Fruit fly (Drosophila melanogaster) whole organism, wandering third instar larva: ENCODE data around the gene CG31223.

Source experiments
- Abd-B ChIP-seq: fragments of >200 bp; optimal IDR thresholded peaks from 2 replicates; lab custom pipeline; 2017; ENCODE audit warnings: missing biosample characterization, missing genetic modification characterization
- CG32264 ChIP-seq: fragments of 200-800 bp; sonication (Bioruptor generic); optimal IDR thresholded peaks from 2 replicates; lab custom pipeline; 2016; ENCODE audit warnings: missing biosample characterization, missing genetic modification characterization
- Jra ChIP-seq: sonication (Bioruptor generic); optimal IDR thresholded peaks from 2 replicates; lab custom pipeline; 2016; ENCODE audit warnings: missing biosample characterization, missing genetic modification characterization
- Mio ChIP-seq: sonication (Bioruptor generic); optimal IDR thresholded peaks from 2 replicates; lab custom pipeline; 2016; ENCODE audit warnings: missing biosample characterization, missing genetic modification characterization
- br ChIP-seq: fragments of 200-800 bp; sonication (Bioruptor generic); optimal IDR thresholded peaks from 2 replicates; lab custom pipeline; 2016; ENCODE audit warnings: missing biosample characterization, missing genetic modification characterization
- foxo ChIP-seq, 2 experiments: fragments of 200-800 bp; sonication (Bioruptor generic); optimal IDR thresholded peaks; 2 replicates in 1 of 2; 3 replicates in 1 of 2; lab custom pipeline; 2016 to 2017; ENCODE audit warnings: missing biosample characterization in 2 of 2, missing genetic modification characterization in 2 of 2
- jim ChIP-seq: fragments of 175-275, 200-325 bp; sonication (Bioruptor generic); optimal IDR thresholded peaks from 2 replicates; lab custom pipeline; 2016; ENCODE audit warnings: missing biosample characterization, mild to moderate bottlenecking, missing genetic modification characterization
- pan ChIP-seq: fragments of >200 bp; optimal IDR thresholded peaks from 2 replicates; lab custom pipeline; 2017
- rgr ChIP-seq: fragments of 200-800 bp; sonication (Bioruptor generic); optimal IDR thresholded peaks from 3 replicates; lab custom pipeline; 2016; ENCODE audit warnings: missing biosample characterization, mild to moderate bottlenecking, missing genetic modification characterization
- sv ChIP-seq: fragments of 200-800 bp; sonication (Bioruptor generic); optimal IDR thresholded peaks from 3 replicates; lab custom pipeline; 2016; ENCODE audit warnings: missing biosample characterization, missing genetic modification characterization

- TF ChIP-seq rgr (no peak), sv (GFP tag; lab: Kevin White, UChicago) (no peak), Jra (no peak), Abd-B (no peak), br (GFP tag; lab: Kevin White, UChicago) (no peak), Mio (GFP tag; lab: Kevin White, UChicago) (no peak), foxo (GFP tag; optimal IDR thresholded peaks at IDR 0.05; lab: Kevin White, UChicago) (no peak), pan (lab: Kevin White, UChicago) (no peak), jim (GFP tag; lab: Kevin White, UChicago) (no peak), CG32264 (GFP tag; lab: Kevin White, UChicago) (no peak)
Measured at dm6 chr3R:20866204-20866603, 35.3 kb downstream of the CG31223 start, which contains the start of gene KaiR1D.
